Fruit fly (Drosophila melanogaster) whole organism, adult: Measurements from ENCODE around the gene CG15035.

Source experiments
- CG14711 ChIP-seq: fragments of 200-800 bp; sonication (Bioruptor generic); optimal IDR thresholded peaks from 2 replicates; lab custom pipeline; 2018; ENCODE audit warnings: missing biosample characterization, mild to moderate bottlenecking, missing genetic modification characterization, moderate library complexity
- CG1620 ChIP-seq: fragments of 200-800 bp; sonication (Bioruptor generic); optimal IDR thresholded peaks from 2 replicates; lab custom pipeline; 2016; ENCODE audit warnings: missing biosample characterization, missing genetic modification characterization
- CG7045 ChIP-seq: fragments of 200-800 bp; sonication (Bioruptor generic); optimal IDR thresholded peaks from 2 replicates; lab custom pipeline; 2017; ENCODE audit warnings: missing biosample characterization, mild to moderate bottlenecking, missing genetic modification characterization
- Clk ChIP-seq: fragments of 200-800 bp; sonication (Bioruptor generic); optimal IDR thresholded peaks from 2 replicates; lab custom pipeline; 2017; ENCODE audit warnings: missing biosample characterization, missing genetic modification characterization
- Crg-1 ChIP-seq: fragments of 200-800 bp; sonication (Bioruptor generic); optimal IDR thresholded peaks from 2 replicates; lab custom pipeline; 2016; ENCODE audit warnings: missing biosample characterization, missing genetic modification characterization
- kay ChIP-seq: fragments of 200-800 bp; sonication (Bioruptor generic); peaks from one replicate; lab custom pipeline; 2016; ENCODE audit warnings: missing biosample characterization, missing genetic modification characterization, borderline replicate concordance
- tj ChIP-seq: fragments of 200-800 bp; sonication (Bioruptor generic); optimal IDR thresholded peaks from 3 replicates; lab custom pipeline; 2017; ENCODE audit warnings: missing biosample characterization, mild to moderate bottlenecking, missing genetic modification characterization, moderate library complexity
- toe ChIP-seq: fragments of 200-800 bp; sonication (Bioruptor generic); optimal IDR thresholded peaks from 2 replicates; lab custom pipeline; 2016; ENCODE audit warnings: missing biosample characterization, missing genetic modification characterization

dm6 chrX:7403074-7403473 lies at the start of gene CG15035:
- no peak for TF ChIP-seq Clk
- no peak for TF ChIP-seq CG14711
- no peak for TF ChIP-seq CG1620 (GFP tag; lab: Kevin White, UChicago)
- TF ChIP-seq toe (GFP tag; lab: Kevin White, UChicago): no peak
- TF ChIP-seq Crg-1 (GFP tag; lab: Kevin White, UChicago): no peak
- no peak for TF ChIP-seq kay
- no peak for TF ChIP-seq tj (GFP tag; lab: Kevin White, UChicago)
- no peak for TF ChIP-seq CG7045 (GFP tag; lab: Kevin White, UChicago)
